Fruit fly (Drosophila melanogaster): Measurements from ENCODE around the gene Gr77a.

dm6 chr3L:20690857-20691645 is 48.2 kb downstream of the Gr77a start:
- no peak for TF ChIP-seq cas (GFP tag; IDR thresholded peaks at IDR 0.05)
- TF ChIP-seq kay (GFP tag; optimal IDR thresholded peaks at IDR 0.05), result no peak
